Worm (Caenorhabditis elegans) whole organism, early embryonic: ENCODE results near the gene Y51A2D.21.

Experiments used
- ama-1 ChIP-seq: fragments of 150-350 bp; optimal IDR thresholded peaks from 2 replicates; lab custom pipeline; 2014
- ets-7 ChIP-seq: sonication (generic microtip); optimal IDR thresholded peaks from 2 replicates; lab custom pipeline; 2016; ENCODE audit warnings: missing genotype, missing genetic modification characterization, missing compliant biosample characterization
- flt-1 ChIP-seq: fragments of 200-800 bp; sonication (Bioruptor generic); IDR thresholded peaks from 2 replicates; pipeline ENCODE4 v1.3.6; 2022; ENCODE audit warnings: missing genetic modification characterization, missing compliant biosample characterization

ce11 chrV:18587936-18588335 lies 16.3 kb downstream of the Y51A2D.21 start:
- TF ChIP-seq ama-1 (lab: Kevin White, UChicago) (no peak), ets-7 (no peak), flt-1 (GFP tag; lab: Robert Waterston, UW) (no peak)
